Worm (Caenorhabditis elegans) whole organism, L4/young adult: ENCODE data around the gene atp-5.
"Not testable (repeated sequence)": the region's sequence is repeated elsewhere in the genome, so short reads cannot be mapped to it uniquely, and the experiment has no call there.

Experiments used
- W03F9.2 ChIP-seq: fragments of 150-350 bp; optimal IDR thresholded peaks from 2 replicates; lab custom pipeline; 2014; ENCODE audit warnings: missing biosample characterization, missing genetic modification characterization
- dao-5 ChIP-seq: sonication (generic microtip); optimal IDR thresholded peaks from 2 replicates; lab custom pipeline; 2016; ENCODE audit warnings: missing genotype, missing genetic modification characterization, moderate library complexity, missing compliant biosample characterization
- him-1 ChIP-seq: sonication (generic microtip); optimal IDR thresholded peaks from 2 replicates; lab custom pipeline; 2016; ENCODE audit warnings: missing genotype, missing genetic modification reagents, missing genetic modification characterization, missing compliant biosample characterization

Gene atp-5

DNA sequence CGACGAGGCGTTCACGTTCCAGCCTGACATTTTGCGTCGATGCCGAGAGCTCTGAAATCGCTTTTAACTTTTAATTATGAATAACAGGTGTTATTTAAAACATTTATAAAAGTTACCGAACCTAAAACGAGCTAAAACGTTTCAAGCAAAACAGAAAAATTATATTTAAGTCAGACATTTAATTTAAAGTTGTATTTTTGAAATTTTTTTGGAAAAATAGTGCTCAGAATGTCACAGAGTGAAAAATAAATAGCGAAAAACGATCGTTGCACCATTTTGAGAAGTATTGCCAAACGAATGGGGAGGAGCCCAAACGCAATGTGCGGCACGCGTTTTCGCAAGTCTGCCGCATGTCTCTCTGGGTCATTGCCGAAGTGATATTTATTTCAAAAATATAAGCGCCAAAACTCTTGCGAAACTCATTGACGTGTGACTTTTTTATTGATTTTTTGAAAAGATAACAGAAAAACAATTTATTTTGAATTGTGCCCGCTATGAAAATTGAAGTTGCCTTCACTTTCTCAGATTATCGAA lies 10.6 kb downstream of the atp-5 start, which contains the start of gene erfa-3:
Gene erfa-3 (minus strand): TSS at position 51 of the 534 bp plus-strand sequence.
- peak; percentile 68 for TF ChIP-seq W03F9.2
- TF ChIP-seq him-1 (tag; lab: Kevin White, UChicago) = no peak
- TF ChIP-seq dao-5 (tag; lab: Kevin White, UChicago) = no peak

DNA sequence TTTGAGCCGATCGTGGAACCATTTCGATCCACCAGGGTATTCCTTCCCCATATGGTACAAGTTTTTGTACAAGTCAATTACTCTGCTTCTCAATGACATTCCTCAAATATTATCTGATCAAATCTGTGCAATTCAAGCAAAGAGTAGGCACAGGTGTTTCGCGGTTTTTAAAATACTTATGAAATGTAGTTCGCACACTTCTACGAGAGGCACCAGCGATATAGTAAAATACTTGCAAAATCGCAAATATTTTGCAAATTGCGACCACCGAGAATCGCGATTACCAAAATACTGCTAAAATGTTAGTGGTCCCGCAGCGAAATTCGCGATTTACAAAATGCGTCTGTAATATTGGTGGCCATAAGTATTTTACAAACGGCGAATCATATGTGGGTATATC lies 14.0 kb downstream of the atp-5 start, which contains the start of gene Y42A5A.5:
Gene Y42A5A.5 (minus strand): TSS at position 101 of the 400 bp plus-strand sequence.
- TF ChIP-seq dao-5 (tag; lab: Kevin White, UChicago); him-1 (tag; lab: Kevin White, UChicago); W03F9.2: not testable (repeated sequence)

ce11 chrV:11104408-11104807 lies 19.3 kb downstream of the atp-5 start:
- no peak for TF ChIP-seq dao-5 (tag; lab: Kevin White, UChicago)
- no peak for TF ChIP-seq W03F9.2
- no peak for TF ChIP-seq him-1 (tag; lab: Kevin White, UChicago)

- no peak for TF ChIP-seq him-1 (tag; lab: Kevin White, UChicago)
- TF ChIP-seq dao-5 (tag; lab: Kevin White, UChicago) = no peak
- no peak for TF ChIP-seq W03F9.2
Measured at ce11 chrV:11098599-11098998, 25.1 kb downstream of the atp-5 start, which contains the start of gene cdkl-1. TSS of gene cdkl-1 (plus strand) at chrV:11098899.

DNA sequence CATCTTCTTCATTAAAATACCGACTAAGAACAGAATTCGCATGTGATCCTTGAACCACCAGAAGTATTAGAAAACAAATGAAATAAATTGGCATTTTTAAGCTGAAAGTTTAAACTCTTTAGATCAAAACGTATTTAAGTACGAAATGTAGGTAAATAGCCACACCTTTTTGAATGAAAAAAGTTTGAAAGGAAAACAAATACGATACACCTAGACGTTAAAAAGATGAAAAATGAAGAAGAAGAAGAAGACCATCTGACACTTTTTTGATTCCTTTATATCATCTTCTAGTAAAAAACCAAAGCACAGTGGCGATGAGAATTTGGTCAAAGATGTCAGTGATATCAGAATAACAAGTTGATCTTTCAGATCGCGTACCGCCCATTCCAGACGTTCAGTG lies 27.8 kb downstream of the atp-5 start, which contains the start of gene Y42A5A.3:
Gene Y42A5A.3 (minus strand): TSS at position 101 of the 400 bp plus-strand sequence.
- no peak for TF ChIP-seq dao-5 (tag; lab: Kevin White, UChicago)
- TF ChIP-seq him-1 (tag; lab: Kevin White, UChicago) = no peak
- no peak for TF ChIP-seq W03F9.2

DNA sequence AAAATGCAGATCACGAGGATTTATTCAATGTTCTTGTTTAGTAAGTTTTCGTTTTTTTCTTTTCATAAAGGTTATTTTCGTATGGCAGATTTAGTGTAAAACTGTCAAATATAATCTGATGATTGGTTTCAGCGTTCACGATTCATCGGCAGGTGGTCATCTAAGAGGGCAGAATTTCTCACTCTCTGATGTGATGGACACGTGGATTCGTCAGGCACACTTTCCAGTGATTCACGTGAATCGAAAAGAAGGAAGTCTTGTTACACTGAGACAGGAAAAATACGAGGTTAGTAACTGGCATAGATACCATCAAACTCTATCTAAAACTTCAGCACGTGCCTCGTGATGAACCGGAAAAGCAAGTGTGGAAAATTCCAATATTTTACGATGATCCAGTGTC lies 29.0 kb downstream of the atp-5 start:
- no peak for TF ChIP-seq him-1 (tag; lab: Kevin White, UChicago)
- TF ChIP-seq W03F9.2 = no peak
- no peak for TF ChIP-seq dao-5 (tag; lab: Kevin White, UChicago)

DNA sequence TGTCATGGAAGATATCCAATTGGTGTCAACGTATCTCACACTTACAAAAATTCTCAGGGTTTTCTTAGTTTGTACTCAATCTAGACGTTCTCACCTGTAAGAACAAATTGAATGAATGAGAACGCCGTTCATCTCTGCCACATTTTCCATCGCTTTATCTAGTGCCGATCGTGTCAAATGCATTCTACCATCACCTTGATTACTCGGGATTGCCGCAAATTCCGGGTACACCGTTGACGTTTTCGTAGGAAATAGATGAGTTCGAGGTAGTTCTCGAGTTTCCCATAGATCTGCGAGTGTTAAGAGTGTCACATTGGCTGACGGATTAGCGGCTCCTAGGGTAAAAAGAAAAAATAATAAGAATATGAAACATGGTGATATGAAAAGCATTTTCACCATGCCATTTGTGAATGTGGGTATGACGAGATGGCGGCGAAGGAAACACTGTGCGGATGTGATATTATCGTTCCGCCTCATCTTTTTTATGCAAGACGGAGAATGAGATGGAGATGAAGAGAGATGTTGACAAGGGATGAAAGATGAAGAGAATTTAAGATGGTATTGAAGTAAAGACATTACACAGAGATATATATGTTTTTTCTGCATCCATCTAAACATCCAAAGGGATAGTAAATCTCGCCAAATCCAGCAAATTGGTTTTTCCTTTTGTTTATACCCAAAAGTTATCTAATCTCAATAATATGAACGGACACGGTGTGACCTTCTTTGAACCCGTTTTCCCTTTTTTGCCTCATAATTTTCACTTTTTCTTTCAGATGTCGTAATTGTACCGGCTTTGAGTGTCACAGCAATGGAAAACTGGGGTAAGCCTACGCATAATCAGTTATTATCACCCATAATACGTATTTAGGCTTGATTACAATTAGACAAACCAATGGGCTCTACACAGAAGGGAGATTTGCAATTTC lies 30.2 kb downstream of the atp-5 start, which contains the start of gene lact-8:
Gene lact-8 (minus strand): TSS at position 445 of the 929 bp plus-strand sequence.
- TF ChIP-seq W03F9.2 (no peak), dao-5 (tag; lab: Kevin White, UChicago) (no peak), him-1 (tag; lab: Kevin White, UChicago) (no peak)

- TF ChIP-seq W03F9.2 (no peak), him-1 (tag; lab: Kevin White, UChicago) (no peak), dao-5 (tag; lab: Kevin White, UChicago) (no peak)
Measured at ce11 chrV:11087519-11087998, 36.1 kb downstream of the atp-5 start, which contains the start of gene Y42A5A.1. TSS of gene Y42A5A.1 (plus strand) at chrV:11087948.

DNA sequence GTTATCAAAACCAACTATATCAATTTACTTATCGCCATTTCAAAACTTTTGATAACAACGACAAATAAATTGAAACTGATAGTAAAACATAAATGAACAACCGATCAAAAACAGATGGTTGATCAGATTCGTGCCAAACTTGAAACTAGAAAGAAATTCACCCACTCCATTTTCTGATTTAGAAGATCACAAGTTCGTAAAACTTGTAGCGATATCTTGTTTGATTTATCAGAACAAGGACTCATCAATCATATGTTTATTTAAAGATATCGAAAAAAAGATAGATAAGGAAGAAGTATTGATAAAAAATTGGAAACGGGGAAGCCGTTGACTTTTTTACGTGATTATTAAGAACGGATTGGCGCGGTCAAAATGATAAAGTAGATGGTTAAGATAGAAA lies 36.5 kb downstream of the atp-5 start:
- TF ChIP-seq W03F9.2 (no peak), dao-5 (tag; lab: Kevin White, UChicago) (no peak), him-1 (tag; lab: Kevin White, UChicago) (no peak)

ce11 chrV:11083691-11084090 lies 40.0 kb downstream of the atp-5 start:
- TF ChIP-seq him-1 (tag; lab: Kevin White, UChicago) = no peak
- TF ChIP-seq dao-5 (tag; lab: Kevin White, UChicago) = no peak
- no peak for TF ChIP-seq W03F9.2

DNA sequence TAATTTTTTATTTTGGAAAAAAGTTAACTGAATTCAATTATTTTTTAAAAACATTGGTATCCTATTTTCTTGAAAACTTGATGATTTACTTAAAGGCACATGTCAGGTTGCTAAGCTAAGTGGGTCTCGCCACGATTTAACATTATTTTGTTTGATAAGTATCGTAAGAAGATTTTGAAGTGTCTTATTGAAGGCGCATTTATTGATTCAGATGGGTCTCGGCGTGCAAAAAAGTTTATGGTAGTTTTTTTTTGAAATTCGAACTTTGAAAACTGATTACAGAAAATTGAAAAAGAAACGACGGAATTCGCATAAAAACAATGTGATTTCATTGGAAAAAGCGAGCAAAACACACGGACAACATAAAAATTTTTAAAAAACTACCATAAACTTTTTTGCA lies 40.7 kb downstream of the atp-5 start:
- TF ChIP-seq him-1 (tag; lab: Kevin White, UChicago) = no peak

DNA sequence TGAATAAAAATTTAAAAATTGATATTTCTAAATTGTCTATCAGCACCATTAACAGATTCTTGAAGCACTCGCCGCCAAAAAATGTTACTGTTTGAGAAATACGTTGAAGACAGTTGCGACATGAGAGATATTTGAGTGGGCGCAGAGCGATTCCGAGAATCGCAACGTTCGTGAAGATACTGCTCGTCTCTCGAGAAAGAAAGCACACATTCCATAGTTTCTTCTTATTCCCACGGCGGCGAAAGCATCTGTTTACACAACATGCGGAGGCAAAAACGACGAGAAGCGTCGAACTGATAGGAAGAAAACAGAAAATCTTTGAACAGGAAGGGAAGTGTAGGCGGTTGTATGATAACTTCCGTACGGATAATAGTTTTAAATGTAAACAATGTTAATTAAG lies 41.2 kb downstream of the atp-5 start:
- TF ChIP-seq W03F9.2 (no peak), dao-5 (tag; lab: Kevin White, UChicago) (no peak), him-1 (tag; lab: Kevin White, UChicago) (no peak)

- TF ChIP-seq him-1 (tag; lab: Kevin White, UChicago) (no peak), dao-5 (tag; lab: Kevin White, UChicago) (no peak), W03F9.2 (no peak)
Measured at ce11 chrV:11080345-11081102, 43.1 kb downstream of the atp-5 start, which contains the start of gene act-1. TSS of gene act-1 (plus strand) at chrV:11081052.
